Worm (Caenorhabditis elegans) whole organism, late embryonic: ENCODE data around the gene srr-3.

ENCODE experiments used
- C38D4.7 ChIP-seq: fragments of 200-800 bp; sonication (Bioruptor generic); optimal IDR thresholded peaks from 2 replicates; lab custom pipeline; 2018; ENCODE audit warnings: mild to moderate bottlenecking, missing genetic modification characterization, moderate library complexity, missing compliant biosample characterization
- F13H6.1 ChIP-seq: sonication (generic microtip); optimal IDR thresholded peaks from 2 replicates; lab custom pipeline; 2016; ENCODE audit warnings: missing genetic modification characterization, missing compliant biosample characterization
- K02D7.2 ChIP-seq: sonication (generic microtip); optimal IDR thresholded peaks from 2 replicates; lab custom pipeline; 2017; ENCODE audit warnings: mild to moderate bottlenecking, missing genetic modification characterization, missing compliant biosample characterization
- K09A11.1 ChIP-seq: sonication (generic microtip); optimal IDR thresholded peaks from 2 replicates; lab custom pipeline; 2017; ENCODE audit warnings: antibody characterized with exemption, mild to moderate bottlenecking, missing genetic modification characterization, missing compliant biosample characterization; ENCODE audit not compliant: insufficient read depth
- T23F11.4 ChIP-seq: fragments of 200-800 bp; sonication (Bioruptor generic); optimal IDR thresholded peaks from 2 replicates; lab custom pipeline; 2018; ENCODE audit warnings: mild to moderate bottlenecking, missing genetic modification characterization, missing compliant biosample characterization
- Y22D7AL.16 ChIP-seq: sonication (generic microtip); optimal IDR thresholded peaks from 2 replicates; lab custom pipeline; 2016; ENCODE audit warnings: missing genetic modification characterization, missing compliant biosample characterization
- ahr-1 ChIP-seq: sonication (generic microtip); optimal IDR thresholded peaks from 2 replicates; lab custom pipeline; 2016; ENCODE audit warnings: missing genetic modification characterization, missing compliant biosample characterization
- ama-1 ChIP-seq: fragments of 150-350 bp; optimal IDR thresholded peaks from 2 replicates; lab custom pipeline; 2014
- ceh-14 ChIP-seq: sonication (generic microtip); optimal IDR thresholded peaks from 2 replicates; lab custom pipeline; 2016; ENCODE audit warnings: missing genotype, missing genetic modification characterization, missing compliant biosample characterization
- ceh-18 ChIP-seq: sonication (generic microtip); optimal IDR thresholded peaks from 2 replicates; lab custom pipeline; 2016; ENCODE audit warnings: missing genetic modification characterization, missing compliant biosample characterization
- ceh-2 ChIP-seq: sonication (generic microtip); optimal IDR thresholded peaks from 2 replicates; lab custom pipeline; 2016; ENCODE audit warnings: missing genotype, missing genetic modification characterization, missing compliant biosample characterization
- ceh-30 ChIP-seq: fragments of 150-350 bp; optimal IDR thresholded peaks from 2 replicates; lab custom pipeline; 2014; ENCODE audit warnings: missing biosample characterization, missing genetic modification characterization
- ceh-31 ChIP-seq: sonication (generic microtip); optimal IDR thresholded peaks from 2 replicates; lab custom pipeline; 2016; ENCODE audit warnings: missing genetic modification characterization, missing compliant biosample characterization
- ceh-34 ChIP-seq: sonication (generic microtip); optimal IDR thresholded peaks from 2 replicates; lab custom pipeline; 2016; ENCODE audit warnings: mild to moderate bottlenecking, missing genetic modification characterization, missing compliant biosample characterization
- ceh-48 ChIP-seq: sonication (generic microtip); optimal IDR thresholded peaks from 2 replicates; lab custom pipeline; 2016; ENCODE audit warnings: missing genetic modification characterization, inconsistent platforms, missing compliant biosample characterization
- ceh-6 ChIP-seq: fragments of 200-800 bp; sonication (Bioruptor generic); optimal IDR thresholded peaks from 2 replicates; lab custom pipeline; 2018; ENCODE audit warnings: mild to moderate bottlenecking, missing genetic modification characterization, missing compliant biosample characterization
- ceh-9 ChIP-seq: sonication (generic microtip); optimal IDR thresholded peaks from 2 replicates; lab custom pipeline; 2016; ENCODE audit warnings: mild to moderate bottlenecking, missing genetic modification characterization, inconsistent platforms, missing compliant biosample characterization
- che-1 ChIP-seq: sonication (generic microtip); optimal IDR thresholded peaks from 2 replicates; lab custom pipeline; 2016; ENCODE audit warnings: mild to moderate bottlenecking, missing genetic modification characterization, missing compliant biosample characterization
- dve-1 ChIP-seq: sonication (generic microtip); optimal IDR thresholded peaks from 2 replicates; lab custom pipeline; 2017; ENCODE audit warnings: antibody characterized with exemption, mild to moderate bottlenecking, missing genetic modification characterization, missing compliant biosample characterization
- elt-2 ChIP-seq: sonication (generic microtip); optimal IDR thresholded peaks from 2 replicates; lab custom pipeline; 2016; ENCODE audit warnings: missing genetic modification reagents, missing genetic modification characterization, missing compliant biosample characterization
- ets-4 ChIP-seq: sonication (generic microtip); optimal IDR thresholded peaks from 2 replicates; lab custom pipeline; 2016; ENCODE audit warnings: missing genetic modification characterization, missing compliant biosample characterization
- eyg-1 ChIP-seq: sonication (generic microtip); optimal IDR thresholded peaks from 2 replicates; lab custom pipeline; 2016; ENCODE audit warnings: missing genotype, missing genetic modification characterization, missing compliant biosample characterization
- fax-1 ChIP-seq: sonication (generic microtip); optimal IDR thresholded peaks from 2 replicates; lab custom pipeline; 2016; ENCODE audit warnings: missing genotype, missing genetic modification characterization, missing compliant biosample characterization
- fkh-10 ChIP-seq: fragments of 150-350 bp; optimal IDR thresholded peaks from 2 replicates; lab custom pipeline; 2014; ENCODE audit warnings: missing biosample characterization, missing genetic modification reagents, missing genetic modification characterization
- fkh-6 ChIP-seq: sonication (generic microtip); optimal IDR thresholded peaks from 2 replicates; lab custom pipeline; 2016; ENCODE audit warnings: missing genetic modification characterization, missing compliant biosample characterization
- gmeb-2 ChIP-seq: sonication (generic microtip); optimal IDR thresholded peaks from 2 replicates; lab custom pipeline; 2016; ENCODE audit warnings: missing genetic modification characterization, inconsistent platforms, missing compliant biosample characterization
- hlh-13 ChIP-seq: fragments of 200-800 bp; sonication (Bioruptor generic); optimal IDR thresholded peaks from 2 replicates; lab custom pipeline; 2018; ENCODE audit warnings: mild to moderate bottlenecking, missing genetic modification characterization, missing compliant biosample characterization
- hlh-30 ChIP-seq: sonication (generic microtip); optimal IDR thresholded peaks from 2 replicates; lab custom pipeline; 2017; ENCODE audit warnings: antibody characterized with exemption, missing genetic modification characterization, missing compliant biosample characterization; ENCODE audit not compliant: insufficient read depth
- hlh-8 ChIP-seq: sonication (generic microtip); optimal IDR thresholded peaks from 2 replicates; lab custom pipeline; 2016; ENCODE audit warnings: missing genotype, missing genetic modification characterization, missing compliant biosample characterization
- lim-6 ChIP-seq: sonication (generic microtip); optimal IDR thresholded peaks from 2 replicates; lab custom pipeline; 2016; ENCODE audit warnings: missing genetic modification characterization, missing compliant biosample characterization
- madf-2 ChIP-seq: sonication (generic microtip); optimal IDR thresholded peaks from 2 replicates; lab custom pipeline; 2017; ENCODE audit warnings: missing genetic modification characterization, missing compliant biosample characterization
- mec-3 ChIP-seq: sonication (generic microtip); optimal IDR thresholded peaks from 2 replicates; lab custom pipeline; 2016; ENCODE audit warnings: borderline replicate concordance, missing genetic modification characterization, missing compliant biosample characterization
- nfya-1 ChIP-seq: sonication (generic microtip); optimal IDR thresholded peaks from 2 replicates; lab custom pipeline; 2017; ENCODE audit warnings: missing genetic modification characterization, mild to moderate bottlenecking, missing compliant biosample characterization, antibody characterized with exemption, moderate library complexity
- npax-4 ChIP-seq: sonication (generic microtip); optimal IDR thresholded peaks from 2 replicates; lab custom pipeline; 2016; ENCODE audit warnings: missing genetic modification characterization, missing compliant biosample characterization
- pag-3 ChIP-seq: sonication (generic microtip); optimal IDR thresholded peaks from 2 replicates; lab custom pipeline; 2016; ENCODE audit warnings: missing compliant biosample characterization, missing genetic modification characterization, borderline replicate concordance
- pax-1 ChIP-seq: fragments of 150-350 bp; optimal IDR thresholded peaks from 2 replicates; lab custom pipeline; 2014; ENCODE audit warnings: missing biosample characterization, missing genetic modification characterization
- pha-2 ChIP-seq: sonication (generic microtip); optimal IDR thresholded peaks from 2 replicates; lab custom pipeline; 2017; ENCODE audit warnings: mild to moderate bottlenecking, missing genetic modification characterization, missing compliant biosample characterization
- pros-1 ChIP-seq: fragments of 150-350 bp; optimal IDR thresholded peaks from 2 replicates; lab custom pipeline; 2014; ENCODE audit warnings: missing biosample characterization, missing genetic modification reagents, missing genetic modification characterization
- ref-2 ChIP-seq: sonication (generic microtip); optimal IDR thresholded peaks from 2 replicates; lab custom pipeline; 2016; ENCODE audit warnings: missing genetic modification characterization, missing compliant biosample characterization
- sdc-2 ChIP-seq: sonication (generic microtip); optimal IDR thresholded peaks from 2 replicates; lab custom pipeline; 2016; ENCODE audit warnings: missing genotype, missing genetic modification characterization, missing compliant biosample characterization
- sox-2 ChIP-seq: fragments of 200-800 bp; sonication (Bioruptor generic); IDR thresholded peaks from 2 replicates; pipeline ENCODE4 v1.3.6; 2022; ENCODE audit warnings: missing genetic modification reagents, missing genetic modification characterization, missing compliant biosample characterization
- sox-4 ChIP-seq: sonication (generic microtip); optimal IDR thresholded peaks from 2 replicates; lab custom pipeline; 2017; ENCODE audit warnings: mild to moderate bottlenecking, missing genetic modification characterization, inconsistent platforms, missing compliant biosample characterization
- tbx-7 ChIP-seq: sonication (generic microtip); optimal IDR thresholded peaks from 2 replicates; lab custom pipeline; 2016; ENCODE audit warnings: missing genotype, missing genetic modification characterization, missing compliant biosample characterization
- ttx-3 ChIP-seq: sonication (generic microtip); optimal IDR thresholded peaks from 2 replicates; lab custom pipeline; 2016; ENCODE audit warnings: missing genetic modification reagents, missing genetic modification characterization, missing compliant biosample characterization
- unc-3 ChIP-seq, 2 experiments: fragments of 200-800 bp in 1 of 2; sonication (Bioruptor generic) in 1 of 2; sonication (generic microtip) in 1 of 2; conservative IDR thresholded peaks in 1 of 2; optimal IDR thresholded peaks in 1 of 2; 2 replicates each; pipeline versions ENCODE4 v1.3.6 to Lab custom; 2016 to 2022; ENCODE audit warnings: missing compliant biosample characterization in 2 of 2, missing genetic modification characterization in 2 of 2, missing genetic modification reagents in 1 of 2
- unc-55 ChIP-seq: sonication (generic microtip); optimal IDR thresholded peaks from 2 replicates; lab custom pipeline; 2017; ENCODE audit warnings: missing biosample characterization, missing genetic modification reagents, missing genetic modification characterization
- unc-86 ChIP-seq: sonication (generic microtip); optimal IDR thresholded peaks from 2 replicates; lab custom pipeline; 2016; ENCODE audit warnings: missing genetic modification characterization, missing compliant biosample characterization
- zip-5 ChIP-seq: sonication (generic microtip); optimal IDR thresholded peaks from 2 replicates; lab custom pipeline; 2016; ENCODE audit warnings: missing genetic modification characterization, missing compliant biosample characterization

The srr-3 gene

DNA sequence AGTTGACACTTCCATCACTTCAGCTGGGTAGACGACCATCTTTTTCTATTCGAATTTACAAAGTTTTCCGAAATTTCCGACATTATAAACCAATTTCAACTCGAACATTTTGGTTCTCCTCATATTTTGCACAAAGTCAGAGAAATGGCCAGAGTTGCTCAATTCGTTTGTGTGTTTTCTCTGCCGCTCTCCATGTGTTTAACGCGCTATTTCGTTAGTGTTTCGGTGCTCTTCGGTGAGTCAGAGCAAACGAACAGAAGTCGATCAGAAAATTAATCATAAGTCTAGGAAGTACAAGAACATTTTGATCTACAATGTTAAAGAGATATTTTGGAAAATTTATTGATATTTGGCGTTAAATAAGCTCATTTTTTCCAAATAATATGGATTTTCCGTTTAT lies at the start of gene srr-3:
Gene srr-3 (minus strand): TSS at position 101 of the 400 bp plus-strand sequence.
- TF ChIP-seq F13H6.1 (tag; lab: Kevin White, UChicago) (no peak), hlh-8 (tag; lab: Kevin White, UChicago) (no peak), fax-1 (no peak), ceh-48 (tag; lab: Kevin White, UChicago) (no peak), ets-4 (tag; lab: Kevin White, UChicago) (no peak), eyg-1 (no peak), gmeb-2 (tag; lab: Kevin White, UChicago) (no peak), sdc-2 (tag; lab: Kevin White, UChicago) (no peak), ceh-6 (GFP tag; lab: Kevin White, UChicago) (no peak), elt-2 (tag; lab: Kevin White, UChicago) (no peak), unc-3 (GFP tag; conservative IDR thresholded peaks at IDR 0.05; lab: Robert Waterston, UW) (no peak), unc-3 (tag; optimal IDR thresholded peaks at IDR 0.05; lab: Kevin White, UChicago) (no peak), Y22D7AL.16 (tag; lab: Kevin White, UChicago) (no peak), ceh-34 (tag; lab: Kevin White, UChicago) (no peak), che-1 (tag; lab: Kevin White, UChicago) (no peak), madf-2 (tag; lab: Kevin White, UChicago) (no peak)

ce11 chrV:16552929-16553328 lies 44.4 kb upstream of the srr-3 start, which contains the start of gene Y32B12B.4:
Y32B12B.4 (plus strand) TSS chrV:16553327.
- TF ChIP-seq ttx-3 (tag; lab: Kevin White, UChicago) (peak; percentile 38), ref-2 (tag; lab: Kevin White, UChicago) (peak; percentile 94), npax-4 (tag; lab: Kevin White, UChicago) (no peak), ets-4 (tag; lab: Kevin White, UChicago) (peak; percentile 82), fkh-10 (GFP tag; lab: Kevin White, UChicago) (no peak), ceh-34 (tag; lab: Kevin White, UChicago) (peak; percentile 70), unc-3 (GFP tag; conservative IDR thresholded peaks at IDR 0.05; lab: Robert Waterston, UW) (peak; percentile 44; the same call in 1 of the 2 replicates), unc-3 (tag; optimal IDR thresholded peaks at IDR 0.05; lab: Kevin White, UChicago) (peak; percentile 76), zip-5 (tag; lab: Kevin White, UChicago) (peak; percentile 94), Y22D7AL.16 (tag; lab: Kevin White, UChicago) (no peak), ama-1 (no peak), elt-2 (tag; lab: Kevin White, UChicago) (no peak), unc-86 (peak; percentile 56), madf-2 (tag; lab: Kevin White, UChicago) (peak; percentile 3), unc-55 (GFP tag; lab: Kevin White, UChicago) (no peak), ceh-14 (tag; lab: Kevin White, UChicago) (peak; percentile 96), tbx-7 (tag; lab: Kevin White, UChicago) (peak; percentile 99), sox-4 (tag; lab: Kevin White, UChicago) (peak; percentile 14), fax-1 (peak; percentile 94), ceh-2 (peak; percentile 97), sox-2 (GFP tag; lab: Robert Waterston, UW) (peak; percentile 21; the same call in 1 of the 2 replicates), C38D4.7 (no peak), mec-3 (tag; lab: Kevin White, UChicago) (peak; percentile 93), hlh-30 (tag; lab: Kevin White, UChicago) (no peak), T23F11.4 (GFP tag; lab: Kevin White, UChicago) (no peak), dve-1 (tag; lab: Kevin White, UChicago) (no peak), K09A11.1 (tag; lab: Kevin White, UChicago) (no peak), pag-3 (tag; lab: Kevin White, UChicago) (peak; percentile 70), pha-2 (no peak), hlh-13 (GFP tag; lab: Kevin White, UChicago) (peak; percentile 13), ceh-6 (GFP tag; lab: Kevin White, UChicago) (peak; percentile 18), pros-1 (tag; lab: Kevin White, UChicago) (no peak), pax-1 (no peak), lim-6 (peak; percentile 87), ceh-48 (tag; lab: Kevin White, UChicago) (no peak), ceh-31 (tag; lab: Kevin White, UChicago) (peak; percentile 98), ceh-30 (no peak), ceh-9 (tag; lab: Kevin White, UChicago) (no peak), ahr-1 (tag; lab: Kevin White, UChicago) (peak; percentile 76), fkh-6 (tag; lab: Kevin White, UChicago) (peak; percentile 85), nfya-1 (tag; lab: Kevin White, UChicago) (no peak), K02D7.2 (peak; percentile 45), F13H6.1 (tag; lab: Kevin White, UChicago) (peak; percentile 91), ceh-18 (tag; lab: Kevin White, UChicago) (peak; percentile 56)
